Fruit fly (Drosophila melanogaster) whole organism, embryonic: ENCODE data around the gene DCTN1-p150.

Experiments
- Bdp1 ChIP-seq: fragments of 200-800 bp; sonication (Bioruptor generic); optimal IDR thresholded peaks from 3 replicates; lab custom pipeline; 2016; ENCODE audit warnings: missing biosample characterization, missing genetic modification characterization
- Bgb ChIP-seq: fragments of 200-800 bp; sonication (Bioruptor generic); IDR thresholded peaks from 2 replicates; pipeline ENCODE4 v1.3.6; 2022; ENCODE audit warnings: missing biosample characterization, missing genetic modification characterization; ENCODE audit not compliant: partially characterized antibody
- Bteb2 ChIP-seq: fragments of 200-800 bp; sonication (Bioruptor generic); optimal IDR thresholded peaks from 2 replicates; lab custom pipeline; 2016; ENCODE audit warnings: missing biosample characterization, missing genetic modification characterization
- CG1024 ChIP-seq: fragments of 200-800 bp; sonication (Bioruptor generic); IDR thresholded peaks from 2 replicates; pipeline ENCODE4 v1.3.6; 2022; ENCODE audit warnings: missing biosample characterization, missing genetic modification characterization
- CG13624 ChIP-seq: fragments of 200-800 bp; sonication (Bioruptor generic); optimal IDR thresholded peaks from 2 replicates; lab custom pipeline; 2016; ENCODE audit warnings: missing biosample characterization, missing genetic modification characterization
- CG14014 ChIP-seq: fragments of 200-800 bp; sonication (Bioruptor generic); IDR thresholded peaks from 2 replicates; pipeline ENCODE4 v1.3.6; 2022; ENCODE audit warnings: missing biosample characterization, missing genetic modification characterization
- CG1529 ChIP-seq: fragments of 200-800 bp; sonication (Bioruptor generic); optimal IDR thresholded peaks from 3 replicates; lab custom pipeline; 2018; ENCODE audit warnings: missing biosample characterization, missing genetic modification characterization
- CG15479 ChIP-seq: fragments of 200-800 bp; sonication (Bioruptor generic); optimal IDR thresholded peaks from 3 replicates; lab custom pipeline; 2019; ENCODE audit warnings: missing biosample characterization, mild to moderate bottlenecking, missing genetic modification characterization, moderate library complexity
- CG16813 ChIP-seq: fragments of 200-800 bp; sonication (Bioruptor generic); IDR thresholded peaks from 3 replicates; pipeline ENCODE4 v1.3.6; 2022; ENCODE audit warnings: missing biosample characterization, missing genetic modification characterization; ENCODE audit not compliant: partially characterized antibody
- CG18262 ChIP-seq: fragments of 200-800 bp; optimal IDR thresholded peaks from 3 replicates; lab custom pipeline; 2019; ENCODE audit warnings: missing biosample characterization, mild to moderate bottlenecking, missing genetic modification characterization, moderate library complexity
- CG18619 ChIP-seq: fragments of 200-800 bp; sonication (Bioruptor generic); optimal IDR thresholded peaks from 3 replicates; lab custom pipeline; 2017; ENCODE audit warnings: missing biosample characterization, mild to moderate bottlenecking, missing genetic modification characterization
- CG2129 ChIP-seq: fragments of 200-800 bp; sonication (Bioruptor generic); IDR thresholded peaks from 2 replicates; pipeline ENCODE4 v1.3.6; 2022; ENCODE audit warnings: missing biosample characterization, missing genetic modification characterization; ENCODE audit not compliant: partially characterized antibody
- CG32767 ChIP-seq: fragments of 200-800 bp; sonication (Bioruptor generic); IDR thresholded peaks from 2 replicates; pipeline ENCODE4 v1.3.6; 2022; ENCODE audit warnings: missing biosample characterization, missing genetic modification characterization
- CG3838 ChIP-seq: fragments of 200-800 bp; sonication (Bioruptor generic); optimal IDR thresholded peaks from 3 replicates; lab custom pipeline; 2016; ENCODE audit warnings: missing biosample characterization, missing genetic modification characterization
- CG5180 ChIP-seq: fragments of 200-800 bp; sonication (Bioruptor generic); optimal IDR thresholded peaks from 3 replicates; lab custom pipeline; 2017; ENCODE audit warnings: missing biosample characterization, missing genetic modification characterization, mild to moderate bottlenecking, moderate library complexity, missing genetic modification reagents
- CG7987 ChIP-seq: fragments of 200-800 bp; sonication (Bioruptor generic); optimal IDR thresholded peaks from 2 replicates; lab custom pipeline; 2018; ENCODE audit warnings: missing biosample characterization, mild to moderate bottlenecking, missing genetic modification characterization, moderate library complexity
- CG8089 ChIP-seq: fragments of 200-800 bp; sonication (Bioruptor generic); optimal IDR thresholded peaks from 3 replicates; lab custom pipeline; 2016; ENCODE audit warnings: missing biosample characterization, missing genetic modification characterization
- CG8359 ChIP-seq: fragments of 200-800 bp; sonication (Bioruptor generic); optimal IDR thresholded peaks from 2 replicates; lab custom pipeline; 2017; ENCODE audit warnings: missing biosample characterization, mild to moderate bottlenecking, missing genetic modification characterization, borderline replicate concordance
- CG9437 ChIP-seq: fragments of 200-800 bp; sonication (Bioruptor generic); optimal IDR thresholded peaks from 2 replicates; lab custom pipeline; 2018; ENCODE audit warnings: missing biosample characterization, mild to moderate bottlenecking, missing genetic modification characterization
- CG9932 ChIP-seq: fragments of 200-800 bp; sonication (Bioruptor generic); IDR thresholded peaks from 2 replicates; pipeline ENCODE4 v1.3.6; 2022; ENCODE audit warnings: missing biosample characterization, missing genetic modification characterization
- Camta ChIP-seq: fragments of 200-800 bp; sonication (Bioruptor generic); optimal IDR thresholded peaks from 2 replicates; lab custom pipeline; 2016; ENCODE audit warnings: missing biosample characterization, missing genetic modification characterization
- CrebB ChIP-seq: fragments of 200-800 bp; sonication (Bioruptor generic); optimal IDR thresholded peaks from 3 replicates; lab custom pipeline; 2018; ENCODE audit warnings: missing biosample characterization, mild to moderate bottlenecking, missing genetic modification characterization
- Dbx ChIP-seq: fragments of 200-800 bp; sonication (Bioruptor generic); IDR thresholded peaks from 3 replicates; pipeline ENCODE4 v1.3.6; 2022; ENCODE audit warnings: missing biosample characterization, missing genetic modification characterization
- Dek ChIP-seq: fragments of 200-800 bp; sonication (Bioruptor generic); optimal IDR thresholded peaks from 3 replicates; lab custom pipeline; 2019; ENCODE audit warnings: missing biosample characterization, mild to moderate bottlenecking, missing genetic modification characterization, moderate library complexity
- E2f2 ChIP-seq: fragments of 200-800 bp; sonication (Bioruptor generic); IDR thresholded peaks from 2 replicates; pipeline ENCODE4 v1.3.6; 2022; ENCODE audit warnings: missing biosample characterization, missing genetic modification characterization
- Ets65A ChIP-seq: fragments of 200-800 bp; sonication (Bioruptor generic); peaks from one replicate; lab custom pipeline; 2016; ENCODE audit warnings: missing biosample characterization, missing genetic modification characterization
- Myb ChIP-seq: fragments of 200-800 bp; sonication (Bioruptor generic); optimal IDR thresholded peaks from 2 replicates; lab custom pipeline; 2016; ENCODE audit warnings: missing biosample characterization, missing genetic modification characterization
- NK7.1 ChIP-seq: fragments of 200-800 bp; sonication (Bioruptor generic); optimal IDR thresholded peaks from 3 replicates; lab custom pipeline; 2016; ENCODE audit warnings: missing biosample characterization, missing genetic modification characterization
- Poxn ChIP-seq: fragments of 200-800 bp; sonication (Bioruptor generic); IDR thresholded peaks from 2 replicates; pipeline ENCODE4 v1.3.6; 2022; ENCODE audit warnings: missing biosample characterization, missing genetic modification characterization
- Scr ChIP-seq: fragments of 200-800 bp; sonication (Bioruptor generic); IDR thresholded peaks from 2 replicates; pipeline ENCODE4 v1.3.6; 2022; ENCODE audit warnings: missing biosample characterization, missing genetic modification characterization; ENCODE audit not compliant: partially characterized antibody
- Six4 ChIP-seq: fragments of 200-800 bp; sonication (Bioruptor generic); optimal IDR thresholded peaks from 2 replicates; lab custom pipeline; 2016; ENCODE audit warnings: missing biosample characterization, missing genetic modification characterization
- bcd ChIP-seq: fragments of 200-800 bp; sonication (Bioruptor generic); optimal IDR thresholded peaks from 2 replicates; lab custom pipeline; 2017; ENCODE audit warnings: missing biosample characterization, mild to moderate bottlenecking, missing genetic modification characterization
- chn ChIP-seq: fragments of 200-800 bp; sonication (Bioruptor generic); optimal IDR thresholded peaks from 2 replicates; lab custom pipeline; 2016; ENCODE audit warnings: missing biosample characterization, missing genetic modification characterization
- dmrt11E ChIP-seq: fragments of 200-800 bp; sonication (Bioruptor generic); optimal IDR thresholded peaks from 3 replicates; lab custom pipeline; 2018; ENCODE audit warnings: missing biosample characterization, mild to moderate bottlenecking, missing genetic modification characterization, moderate library complexity
- gfzf ChIP-seq: fragments of 200-800 bp; sonication (Bioruptor generic); optimal IDR thresholded peaks from 2 replicates; lab custom pipeline; 2016; ENCODE audit warnings: missing biosample characterization, mild to moderate bottlenecking, missing genetic modification characterization, moderate library complexity
- gt ChIP-seq: fragments of 200-800 bp; sonication (Bioruptor generic); IDR thresholded peaks from 2 replicates; pipeline ENCODE4 v1.3.6; 2022; ENCODE audit warnings: missing biosample characterization, missing genetic modification characterization
- ham ChIP-seq: fragments of 200-800 bp; sonication (Bioruptor generic); IDR thresholded peaks from 2 replicates; pipeline ENCODE4 v1.3.6; 2022; ENCODE audit warnings: missing biosample characterization, missing genetic modification characterization
- hb ChIP-seq: fragments of 200-800 bp; sonication (Bioruptor generic); IDR thresholded peaks from 3 replicates; pipeline ENCODE4 v1.3.6; 2022; ENCODE audit warnings: missing biosample characterization, missing genetic modification characterization; ENCODE audit not compliant: partially characterized antibody
- her ChIP-seq: fragments of 200-800 bp; sonication (Bioruptor generic); optimal IDR thresholded peaks from 2 replicates; lab custom pipeline; 2016; ENCODE audit warnings: missing biosample characterization, missing genetic modification characterization
- lilli ChIP-seq: fragments of 200-800 bp; sonication (Bioruptor generic); optimal IDR thresholded peaks from 3 replicates; lab custom pipeline; 2016; ENCODE audit warnings: missing biosample characterization, missing genetic modification characterization
- maf-S ChIP-seq: fragments of 200-800 bp; sonication (Bioruptor generic); optimal IDR thresholded peaks from 2 replicates; lab custom pipeline; 2016; ENCODE audit warnings: missing biosample characterization, missing genetic modification characterization
- oc ChIP-seq: fragments of 200-800 bp; sonication (Bioruptor generic); optimal IDR thresholded peaks from 2 replicates; lab custom pipeline; 2018; ENCODE audit warnings: missing biosample characterization, mild to moderate bottlenecking, missing genetic modification characterization, moderate library complexity
- onecut ChIP-seq: fragments of 200-800 bp; sonication (Bioruptor generic); IDR thresholded peaks from 2 replicates; pipeline ENCODE4 v1.3.6; 2022; ENCODE audit warnings: missing biosample characterization, missing genetic modification characterization
- sna ChIP-seq: fragments of 200-800 bp; sonication (Bioruptor generic); IDR thresholded peaks from 2 replicates; pipeline ENCODE4 v1.3.6; 2022; ENCODE audit warnings: missing biosample characterization, missing genetic modification characterization; ENCODE audit not compliant: partially characterized antibody
- sob ChIP-seq: fragments of 200-800 bp; sonication (Bioruptor generic); IDR thresholded peaks from 2 replicates; pipeline ENCODE4 v1.3.6; 2022; ENCODE audit warnings: missing biosample characterization, missing genetic modification characterization
- tin ChIP-seq: fragments of 200-800 bp; sonication (Bioruptor generic); optimal IDR thresholded peaks from 3 replicates; lab custom pipeline; 2016; ENCODE audit warnings: missing biosample characterization, missing genetic modification characterization
- tup ChIP-seq: fragments of 200-800 bp; sonication (Bioruptor generic); optimal IDR thresholded peaks from 2 replicates; lab custom pipeline; 2016; ENCODE audit warnings: missing biosample characterization, mild to moderate bottlenecking, missing genetic modification characterization, moderate library complexity
- unc-4 ChIP-seq: fragments of 200-800 bp; sonication (Bioruptor generic); IDR thresholded peaks from 2 replicates; pipeline ENCODE4 v1.3.6; 2022; ENCODE audit warnings: missing biosample characterization, missing genetic modification characterization; ENCODE audit not compliant: partially characterized antibody
- wdn ChIP-seq: fragments of 200-800 bp; sonication (Bioruptor generic); IDR thresholded peaks from 2 replicates; pipeline ENCODE4 v1.3.6; 2022; ENCODE audit warnings: missing biosample characterization, missing genetic modification characterization
- yki ChIP-seq: fragments of >200 bp; optimal IDR thresholded peaks from 3 replicates; lab custom pipeline; 2018

Gene DCTN1-p150

DNA sequence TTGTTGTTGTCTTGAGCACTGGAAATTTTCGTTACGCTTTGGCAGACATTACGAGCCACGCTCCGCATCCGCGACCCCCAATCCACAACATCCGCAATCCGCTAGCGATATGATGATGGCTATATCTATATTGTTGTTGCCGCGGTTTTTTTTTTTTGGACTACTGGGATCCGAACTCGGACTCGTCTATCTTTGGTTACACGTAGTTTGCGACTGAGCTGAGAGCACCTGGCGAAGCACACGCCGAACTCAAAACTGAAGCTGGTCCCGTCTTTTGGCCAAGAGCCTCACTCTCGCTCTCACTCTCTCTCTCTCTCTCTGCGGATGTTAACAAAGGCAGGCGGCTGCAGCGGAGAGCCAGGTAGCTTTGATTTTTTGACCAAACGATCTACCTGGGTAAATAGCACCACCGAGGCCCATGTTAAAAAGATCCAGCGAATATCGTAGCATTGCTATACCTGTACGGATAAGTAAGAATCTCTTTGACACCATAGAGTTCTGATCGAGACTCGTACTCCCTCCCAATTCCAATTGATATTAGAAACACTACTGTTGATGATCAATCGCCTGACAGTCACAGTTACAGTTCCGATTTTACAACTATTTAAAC is 4.0 kb upstream of the DCTN1-p150 start, which contains the start of gene Rgl (continued):
- TF ChIP-seq ham (GFP tag; lab: Robert Waterston, UW) (no peak), CG1529 (GFP tag; lab: Kevin White, UChicago) (no peak), CG18262 (tag; lab: Kevin White, UChicago) (no peak), CG13624 (no peak), Scr (peak; percentile 29; the same call in 1 of the 2 replicates), tup (GFP tag; lab: Kevin White, UChicago) (no peak), dmrt11E (no peak), Camta (GFP tag; lab: Kevin White, UChicago) (no peak), Poxn (GFP tag; lab: Robert Waterston, UW) (no peak), onecut (GFP tag; lab: Robert Waterston, UW) (0 out of 2 replicates have a peak, but pooled peaks have one; percentile 11), unc-4 (GFP tag; lab: Robert Waterston, UW) (peak; percentile 18; the same call in 1 of the 2 replicates), CG8089 (GFP tag; lab: Kevin White, UChicago) (no peak), Bdp1 (GFP tag; lab: Kevin White, UChicago) (no peak), hb (GFP tag; lab: Robert Waterston, UW) (no peak), CG8359 (GFP tag; lab: Kevin White, UChicago) (no peak), CrebB (tag; lab: Kevin White, UChicago) (peak; percentile 1), Bgb (GFP tag; lab: Robert Waterston, UW) (peak; percentile 32; the same call in 1 of the 2 replicates), CG5180 (GFP tag; lab: Kevin White, UChicago) (no peak), Six4 (GFP tag; lab: Kevin White, UChicago) (no peak), CG9437 (GFP tag; lab: Kevin White, UChicago) (peak; percentile 29), gfzf (GFP tag; lab: Kevin White, UChicago) (no peak), CG3838 (GFP tag; lab: Kevin White, UChicago) (no peak), E2f2 (GFP tag; lab: Robert Waterston, UW) (no peak), yki (peak; percentile 80), Dbx (GFP tag; lab: Robert Waterston, UW) (no peak), her (no peak), Myb (no peak), lilli (GFP tag; lab: Kevin White, UChicago) (no peak), bcd (GFP tag; lab: Kevin White, UChicago) (no peak), CG7987 (GFP tag; lab: Kevin White, UChicago) (peak; percentile 29), CG32767 (GFP tag; lab: Robert Waterston, UW) (no peak), Bteb2 (GFP tag; lab: Kevin White, UChicago) (no peak), maf-S (no peak), CG15479 (GFP tag; lab: Kevin White, UChicago) (peak; percentile 48), NK7.1 (GFP tag; lab: Kevin White, UChicago) (no peak), CG14014 (GFP tag; lab: Robert Waterston, UW) (no peak), oc (tag; lab: Kevin White, UChicago) (no peak), Ets65A (GFP tag; lab: Kevin White, UChicago) (no peak), CG18619 (GFP tag; lab: Kevin White, UChicago) (no peak), tin (no peak), sna (no peak), wdn (GFP tag; lab: Robert Waterston, UW) (no peak), CG9932 (0 out of 2 replicates have a peak, but pooled peaks have one; percentile 15), CG16813 (GFP tag; lab: Robert Waterston, UW) (0 out of 3 replicates have a peak, but pooled peaks have one; percentile 20), chn (GFP tag; lab: Kevin White, UChicago) (no peak), sob (GFP tag; lab: Robert Waterston, UW) (peak; percentile 47; the same call in 1 of the 2 replicates), gt (GFP tag; lab: Robert Waterston, UW) (no peak), Dek (tag; lab: Kevin White, UChicago) (no peak), CG2129 (no peak), CG1024 (GFP tag; lab: Robert Waterston, UW) (no peak)
